Worm (Caenorhabditis elegans): ENCODE data around the gene lntl-1.

lntl-1 gene

DNA sequence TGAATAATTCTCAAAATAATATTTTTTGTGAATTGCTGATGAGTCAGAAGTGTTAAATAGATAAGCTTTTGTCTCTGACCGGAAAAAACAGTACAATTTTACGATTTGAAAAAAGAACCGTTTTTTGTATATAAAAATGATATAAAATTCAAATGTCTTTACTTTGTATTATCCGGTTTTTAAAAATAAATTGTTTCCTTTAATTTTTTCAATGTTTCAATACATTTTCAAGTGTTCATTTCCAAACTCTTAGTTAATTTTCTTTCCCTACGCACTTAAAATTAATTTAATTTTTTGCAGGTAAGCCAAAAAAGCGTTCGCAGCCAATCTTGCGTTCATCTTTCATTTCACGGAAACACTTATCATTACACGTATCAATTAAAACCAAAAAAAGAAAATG is 17.6 kb upstream of the lntl-1 start, which contains the start of gene egal-1:
TSS of gene egal-1 (plus strand) at position 301 of the 400 bp plus-strand sequence.
- no peak for TF ChIP-seq cog-1 (tag; optimal IDR thresholded peaks at IDR 0.05)
- no peak for TF ChIP-seq flt-1 (GFP tag; IDR thresholded peaks at IDR 0.05)
- TF ChIP-seq ref-1 (GFP tag; conservative IDR thresholded peaks at IDR 0.05), result no peak
- TF ChIP-seq ztf-29 (GFP tag; IDR thresholded peaks at IDR 0.05), result no peak
- no peak for TF ChIP-seq klf-2 (GFP tag; conservative IDR thresholded peaks at IDR 0.05)
- no peak for TF ChIP-seq T22C8.4 (GFP tag; IDR thresholded peaks at IDR 0.05)
- TF ChIP-seq tab-1 (GFP tag; IDR thresholded peaks at IDR 0.05), result no peak
- no peak for TF ChIP-seq ztf-23 (GFP tag; IDR thresholded peaks at IDR 0.05)

DNA sequence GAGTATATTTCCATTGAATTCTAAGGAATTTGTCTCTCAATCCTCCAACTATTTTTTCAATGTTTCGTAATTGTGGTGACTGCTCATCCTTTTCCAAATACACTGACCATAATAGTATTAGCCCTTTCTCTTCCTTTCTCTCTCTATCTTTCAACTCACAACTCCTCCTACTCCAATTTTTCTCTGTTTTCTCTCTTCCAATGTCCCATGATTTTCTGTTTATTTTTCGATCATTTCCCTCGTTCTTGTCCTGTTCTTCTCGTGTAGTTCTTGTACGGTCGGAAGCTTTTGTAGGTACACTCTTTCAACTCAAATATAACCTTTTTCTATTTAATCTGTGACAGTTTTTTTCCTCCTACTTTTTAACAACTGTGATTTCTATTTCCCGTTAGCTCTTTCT is 15.1 kb upstream of the lntl-1 start:
- TF ChIP-seq ref-1 (GFP tag; conservative IDR thresholded peaks at IDR 0.05) (no peak), flt-1 (GFP tag; IDR thresholded peaks at IDR 0.05) (no peak), ztf-29 (GFP tag; IDR thresholded peaks at IDR 0.05) (no peak), tab-1 (GFP tag; IDR thresholded peaks at IDR 0.05) (no peak), klf-2 (GFP tag; conservative IDR thresholded peaks at IDR 0.05) (no peak), cog-1 (tag; optimal IDR thresholded peaks at IDR 0.05) (no peak), med-1 (GFP tag; optimal IDR thresholded peaks at IDR 0.05; ENCODE audit: insufficient read depth) (no peak), T22C8.4 (GFP tag; IDR thresholded peaks at IDR 0.05) (no peak), ztf-23 (GFP tag; IDR thresholded peaks at IDR 0.05) (no peak)

DNA sequence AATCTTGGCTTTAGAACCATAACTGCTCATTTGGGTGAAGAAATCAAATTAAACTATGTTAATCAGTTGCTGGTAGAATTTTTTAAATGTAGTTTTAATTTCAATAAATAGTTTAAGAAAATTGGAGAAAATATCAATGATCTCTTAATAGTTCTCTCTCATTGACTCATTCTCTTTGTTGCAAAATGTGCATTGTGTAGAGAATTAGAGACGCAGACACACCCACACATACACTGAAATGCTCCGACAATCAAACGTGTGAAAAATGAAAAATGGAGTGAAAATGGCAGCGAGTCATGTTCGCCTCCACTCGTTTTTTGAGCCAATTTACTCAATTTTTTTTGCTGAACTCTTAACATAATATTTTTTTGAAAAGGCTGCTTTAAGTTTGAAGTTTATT is 14.1 kb upstream of the lntl-1 start:
- TF ChIP-seq T22C8.4 (GFP tag; IDR thresholded peaks at IDR 0.05), result no peak
- TF ChIP-seq ztf-23 (GFP tag; IDR thresholded peaks at IDR 0.05), result no peak
- no peak for TF ChIP-seq ztf-29 (GFP tag; IDR thresholded peaks at IDR 0.05)
- no peak for TF ChIP-seq flt-1 (GFP tag; IDR thresholded peaks at IDR 0.05)
- no peak for TF ChIP-seq med-1 (GFP tag; optimal IDR thresholded peaks at IDR 0.05; ENCODE audit: insufficient read depth)
- TF ChIP-seq ref-1 (GFP tag; conservative IDR thresholded peaks at IDR 0.05), result no peak
- no peak for TF ChIP-seq cog-1 (tag; optimal IDR thresholded peaks at IDR 0.05)
- no peak for TF ChIP-seq tab-1 (GFP tag; IDR thresholded peaks at IDR 0.05)
- TF ChIP-seq klf-2 (GFP tag; conservative IDR thresholded peaks at IDR 0.05), result no peak

DNA sequence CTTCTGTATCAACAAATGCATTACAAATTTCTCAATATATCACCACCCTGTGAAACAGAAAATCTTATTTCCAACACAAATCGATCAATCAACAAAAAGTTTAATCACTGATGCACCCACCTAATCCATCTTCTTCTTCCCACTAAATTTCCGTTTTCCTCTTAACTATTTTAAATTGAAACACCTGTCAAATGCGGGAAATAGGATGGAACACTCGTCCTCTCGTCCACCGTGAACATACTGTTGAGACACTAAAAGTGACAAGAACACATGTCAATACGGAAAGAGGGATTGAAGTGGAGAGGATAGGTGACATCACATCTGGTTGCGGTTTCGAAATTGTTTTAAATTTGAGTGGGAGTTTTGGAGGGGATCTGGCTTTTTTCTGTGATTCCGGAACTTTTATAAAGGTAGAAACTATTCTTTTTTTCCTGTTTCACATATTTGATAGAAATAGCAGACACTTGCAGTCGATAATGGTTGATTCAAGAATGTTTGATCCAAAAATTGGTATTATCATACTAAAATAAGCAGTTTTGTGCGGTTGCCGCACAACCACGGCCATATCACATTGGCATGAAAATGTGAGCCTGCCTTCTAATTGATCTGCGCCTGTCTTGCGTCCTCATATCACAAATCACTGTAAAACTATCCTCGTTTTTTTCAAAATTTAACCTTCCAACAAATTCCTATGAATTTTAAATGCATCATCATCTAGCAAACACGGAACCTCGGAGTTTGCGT is 13.3 kb upstream of the lntl-1 start:
- TF ChIP-seq med-1 (GFP tag; optimal IDR thresholded peaks at IDR 0.05; ENCODE audit: insufficient read depth) (no peak), ref-1 (GFP tag; conservative IDR thresholded peaks at IDR 0.05) (no peak), T22C8.4 (GFP tag; IDR thresholded peaks at IDR 0.05) (no peak)

DNA sequence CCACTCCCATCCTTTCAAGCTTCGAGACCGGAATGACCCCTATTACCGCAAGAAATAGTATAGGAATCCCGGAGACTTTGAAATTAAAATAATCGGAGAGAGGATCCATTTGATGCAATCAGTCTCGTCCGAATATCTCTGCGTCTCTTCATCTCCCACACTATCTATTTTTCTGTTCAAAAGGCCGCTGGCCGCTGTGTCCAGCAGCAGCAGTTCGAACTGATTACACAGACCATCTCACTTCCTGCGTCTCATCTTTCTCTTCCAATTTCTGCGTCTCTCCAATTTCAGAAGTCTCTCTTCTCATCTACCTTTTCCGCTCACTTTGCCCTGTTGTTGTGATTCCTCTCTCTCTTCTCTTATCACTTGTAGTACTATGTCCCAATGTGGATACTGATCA is 10.6 kb upstream of the lntl-1 start:
- TF ChIP-seq cog-1 (tag; optimal IDR thresholded peaks at IDR 0.05) (peak; percentile 55), klf-2 (GFP tag; conservative IDR thresholded peaks at IDR 0.05) (no peak), ref-1 (GFP tag; conservative IDR thresholded peaks at IDR 0.05) (no peak)

DNA sequence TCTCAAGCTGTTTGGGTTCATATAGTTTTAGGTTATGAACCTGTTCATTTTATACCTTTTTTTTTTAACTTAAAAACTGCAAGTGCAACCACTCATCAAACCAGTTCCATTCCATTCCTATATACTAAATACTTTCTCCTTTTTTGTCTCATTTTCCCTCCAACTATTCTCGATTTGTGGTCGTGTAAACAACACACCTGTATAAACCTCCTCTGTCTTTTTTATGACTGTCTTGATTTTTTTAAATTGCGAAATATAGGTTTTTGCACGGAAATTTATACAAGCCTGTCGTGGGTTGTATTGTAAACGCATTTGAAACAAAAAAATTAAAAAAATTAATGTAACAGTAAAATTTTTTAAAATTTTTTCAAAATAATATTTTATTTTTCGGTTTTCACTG is 9.6 kb upstream of the lntl-1 start:
- no peak for TF ChIP-seq T22C8.4 (GFP tag; IDR thresholded peaks at IDR 0.05)
- TF ChIP-seq ztf-29 (GFP tag; IDR thresholded peaks at IDR 0.05), result no peak
- no peak for TF ChIP-seq med-1 (GFP tag; optimal IDR thresholded peaks at IDR 0.05; ENCODE audit: insufficient read depth)
- no peak for TF ChIP-seq klf-2 (GFP tag; conservative IDR thresholded peaks at IDR 0.05)
- TF ChIP-seq ref-1 (GFP tag; conservative IDR thresholded peaks at IDR 0.05), result no peak
- no peak for TF ChIP-seq flt-1 (GFP tag; IDR thresholded peaks at IDR 0.05)
- no peak for TF ChIP-seq ztf-23 (GFP tag; IDR thresholded peaks at IDR 0.05)
- TF ChIP-seq tab-1 (GFP tag; IDR thresholded peaks at IDR 0.05), result no peak
- TF ChIP-seq cog-1 (tag; optimal IDR thresholded peaks at IDR 0.05), result no peak

DNA sequence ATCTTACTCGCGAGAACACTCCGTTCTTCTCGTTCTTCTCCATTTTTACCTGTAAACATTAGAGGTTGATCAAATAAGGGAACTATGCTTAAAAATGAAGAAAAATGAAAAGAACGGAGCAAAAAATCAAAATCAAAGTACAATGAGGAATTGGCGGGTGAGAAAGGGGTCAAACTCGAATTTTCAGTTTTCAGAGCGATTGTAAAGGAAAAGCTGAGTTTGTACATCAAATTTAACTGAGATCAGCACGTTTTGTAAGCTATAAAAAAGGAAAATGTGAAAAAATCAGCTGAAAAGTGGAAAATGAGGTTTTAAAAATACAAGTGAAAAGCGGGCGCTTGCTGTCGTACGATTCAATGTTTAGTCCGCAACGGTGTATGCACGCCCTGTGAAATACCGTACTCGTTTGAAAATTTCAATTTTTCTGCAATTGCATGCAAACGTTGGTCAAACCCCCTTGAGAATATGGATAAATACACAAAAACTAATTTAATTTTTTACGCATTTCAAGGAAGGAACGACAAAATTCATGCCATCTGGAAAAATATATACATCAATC is 7.3 kb upstream of the lntl-1 start, which contains the start of gene oops-1:
TSS of gene oops-1 (minus strand) at position 51 of the 559 bp plus-strand sequence.
- TF ChIP-seq T22C8.4 (GFP tag; IDR thresholded peaks at IDR 0.05) (no peak), klf-2 (GFP tag; conservative IDR thresholded peaks at IDR 0.05) (no peak), ztf-23 (GFP tag; IDR thresholded peaks at IDR 0.05) (no peak), flt-1 (GFP tag; IDR thresholded peaks at IDR 0.05) (no peak), tab-1 (GFP tag; IDR thresholded peaks at IDR 0.05) (no peak), ref-1 (GFP tag; conservative IDR thresholded peaks at IDR 0.05) (no peak), cog-1 (tag; optimal IDR thresholded peaks at IDR 0.05) (no peak), ztf-29 (GFP tag; IDR thresholded peaks at IDR 0.05) (no peak), med-1 (GFP tag; optimal IDR thresholded peaks at IDR 0.05; ENCODE audit: insufficient read depth) (no peak)

DNA sequence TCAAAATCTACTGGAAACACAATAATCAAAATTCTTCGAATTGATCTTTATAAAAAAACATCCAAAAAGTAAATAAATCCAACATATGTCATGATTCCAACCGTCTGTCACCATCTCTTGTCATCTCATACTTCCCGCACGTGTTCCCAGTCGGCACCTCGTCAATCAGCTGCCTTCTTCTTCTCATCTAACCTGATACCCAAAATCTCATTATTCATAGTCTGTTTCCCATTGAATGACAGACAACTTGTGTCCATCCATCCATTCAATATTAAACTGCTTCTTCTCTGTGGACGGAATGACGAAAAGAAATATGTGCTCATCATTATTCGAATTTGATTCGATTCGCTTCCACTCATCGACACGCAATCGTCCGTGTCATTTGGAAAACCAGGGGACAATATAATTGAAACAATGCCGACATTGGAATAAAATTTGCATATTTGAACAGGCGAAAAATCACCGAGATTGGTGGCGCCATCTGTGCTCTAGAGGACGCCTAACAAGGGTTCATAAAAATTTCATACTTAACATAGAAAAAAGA is 4.3 kb upstream of the lntl-1 start:
- no peak for TF ChIP-seq klf-2 (GFP tag; conservative IDR thresholded peaks at IDR 0.05)
- TF ChIP-seq ztf-23 (GFP tag; IDR thresholded peaks at IDR 0.05), result no peak
- no peak for TF ChIP-seq T22C8.4 (GFP tag; IDR thresholded peaks at IDR 0.05)
- no peak for TF ChIP-seq ref-1 (GFP tag; conservative IDR thresholded peaks at IDR 0.05)
- no peak for TF ChIP-seq med-1 (GFP tag; optimal IDR thresholded peaks at IDR 0.05; ENCODE audit: insufficient read depth)
- no peak for TF ChIP-seq tab-1 (GFP tag; IDR thresholded peaks at IDR 0.05)
- no peak for TF ChIP-seq cog-1 (tag; optimal IDR thresholded peaks at IDR 0.05)
- no peak for TF ChIP-seq flt-1 (GFP tag; IDR thresholded peaks at IDR 0.05)
- TF ChIP-seq ztf-29 (GFP tag; IDR thresholded peaks at IDR 0.05), result no peak

DNA sequence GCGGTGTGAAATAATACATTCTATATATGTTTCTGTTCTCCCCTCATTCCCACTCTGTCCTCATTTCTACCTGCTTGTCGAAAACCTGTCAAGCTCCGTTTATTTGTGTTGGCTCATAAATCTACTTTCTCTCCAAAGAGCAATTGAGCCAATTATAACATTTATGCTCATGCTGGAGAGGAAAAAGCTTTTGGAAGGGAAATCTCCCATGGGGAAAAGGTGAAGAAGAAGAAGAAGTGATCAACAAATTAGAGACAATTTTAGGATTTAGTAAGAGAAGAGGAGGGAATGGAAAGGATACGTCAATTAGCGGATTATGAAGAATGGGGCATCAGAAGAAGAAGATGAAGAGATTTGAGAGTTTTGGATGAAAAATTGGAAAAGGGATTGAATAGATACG is 2.8 kb upstream of the lntl-1 start:
- TF ChIP-seq flt-1 (GFP tag; IDR thresholded peaks at IDR 0.05) (no peak), klf-2 (GFP tag; conservative IDR thresholded peaks at IDR 0.05) (no peak), T22C8.4 (GFP tag; IDR thresholded peaks at IDR 0.05) (no peak), tab-1 (GFP tag; IDR thresholded peaks at IDR 0.05) (no peak), ztf-29 (GFP tag; IDR thresholded peaks at IDR 0.05) (no peak), cog-1 (tag; optimal IDR thresholded peaks at IDR 0.05) (no peak), med-1 (GFP tag; optimal IDR thresholded peaks at IDR 0.05; ENCODE audit: insufficient read depth) (no peak), ref-1 (GFP tag; conservative IDR thresholded peaks at IDR 0.05) (no peak), ztf-23 (GFP tag; IDR thresholded peaks at IDR 0.05) (no peak)
